Fruit fly (Drosophila melanogaster): ENCODE data around the gene PolZ2.

PolZ2 gene

DNA sequence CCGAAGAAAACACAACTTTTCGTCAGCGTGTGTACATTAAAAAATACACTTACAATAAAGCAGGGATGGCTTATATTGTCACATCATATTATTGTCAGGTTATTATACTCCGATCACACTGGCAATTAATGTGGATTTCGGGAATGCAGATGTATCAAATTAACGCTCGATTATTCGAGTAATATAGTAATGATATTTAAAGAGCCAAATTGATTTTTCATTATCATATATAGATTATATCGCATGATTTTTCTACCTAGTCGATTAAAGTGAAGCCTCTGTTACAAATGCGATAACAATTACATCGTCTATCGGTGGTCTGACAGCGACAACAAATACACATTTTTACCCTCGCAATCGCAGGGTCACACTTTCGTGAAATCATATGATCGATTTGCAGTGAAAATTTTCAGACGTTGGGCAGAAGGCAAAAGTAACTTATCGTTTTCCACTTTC lies 2.8 kb downstream of the PolZ2 start, which contains the start of the genes noi and Vha26 (continued):
- no peak for TF ChIP-seq CG13123 (GFP tag; optimal IDR thresholded peaks at IDR 0.05)
- no peak for TF ChIP-seq Ada2b (GFP tag; IDR thresholded peaks at IDR 0.05)
- no peak for TF ChIP-seq Optix (GFP tag; IDR thresholded peaks at IDR 0.05)
- TF ChIP-seq Fer3 (tag; optimal IDR thresholded peaks at IDR 0.05), result peak; percentile 19
- no peak for TF ChIP-seq cas (GFP tag; IDR thresholded peaks at IDR 0.05)
- 0 out of 3 replicates have a peak, but pooled peaks have one; percentile 35 for TF ChIP-seq dysf (GFP tag; IDR thresholded peaks at IDR 0.05)
- no peak for TF ChIP-seq CG4404 (GFP tag; IDR thresholded peaks at IDR 0.05)
- no peak for TF ChIP-seq D19B (GFP tag; optimal IDR thresholded peaks at IDR 0.05)
- TF ChIP-seq CG7928 (GFP tag; optimal IDR thresholded peaks at IDR 0.05), result peak; percentile 96
- peak; percentile 31 for TF ChIP-seq caup (GFP tag; optimal IDR thresholded peaks at IDR 0.05; ENCODE audit: severe bottlenecking)
- no peak for TF ChIP-seq ttk (GFP tag; IDR thresholded peaks at IDR 0.05)
- no peak for TF ChIP-seq Dek (tag; optimal IDR thresholded peaks at IDR 0.05)
- TF ChIP-seq CG8089 (GFP tag; optimal IDR thresholded peaks at IDR 0.05), result no peak
- TF ChIP-seq schlank (tag; optimal IDR thresholded peaks at IDR 0.05), result no peak
- TF ChIP-seq Adf1 (GFP tag; IDR thresholded peaks at IDR 0.05), result 0 out of 2 replicates have a peak, but pooled peaks have one; percentile 24
- TF ChIP-seq Hr51 (GFP tag; optimal IDR thresholded peaks at IDR 0.05), result peak in 1 of 2 experiments; percentile 48
- peak; percentile 10; the same call in 1 of the 2 replicates for TF ChIP-seq Xrp1 (GFP tag; IDR thresholded peaks at IDR 0.05)
- TF ChIP-seq fd3F (GFP tag; optimal IDR thresholded peaks at IDR 0.05), result peak; percentile 20
- TF ChIP-seq chn (GFP tag; optimal IDR thresholded peaks at IDR 0.05), result no peak
- no peak for TF ChIP-seq seq (GFP tag; IDR thresholded peaks at IDR 0.05)
- no peak for TF ChIP-seq CG43689 (GFP tag; IDR thresholded peaks at IDR 0.05)
- TF ChIP-seq sug (tag; optimal IDR thresholded peaks at IDR 0.05), result peak; percentile 63
- TF ChIP-seq ci (GFP tag; IDR thresholded peaks at IDR 0.05), result peak; percentile 23; the same call in 1 of the 3 replicates
- no peak for TF ChIP-seq Ssrp (tag; optimal IDR thresholded peaks at IDR 0.05)
- no peak for TF ChIP-seq unpg (GFP tag; optimal IDR thresholded peaks at IDR 0.05)
- TF ChIP-seq fu2 (GFP tag; optimal IDR thresholded peaks at IDR 0.05), result no peak
- no peak for TF ChIP-seq CoRest (tag; optimal IDR thresholded peaks at IDR 0.05)
- no peak for TF ChIP-seq bowl (GFP tag; IDR thresholded peaks at IDR 0.05)
- TF ChIP-seq pita (GFP tag; optimal IDR thresholded peaks at IDR 0.05), result no peak
- TF ChIP-seq CG17612 (GFP tag; IDR thresholded peaks at IDR 0.05), result no peak
- peak; percentile 87 for TF ChIP-seq nmo (GFP tag; optimal IDR thresholded peaks at IDR 0.05)
- no peak for TF ChIP-seq CG11456 (GFP tag; IDR thresholded peaks at IDR 0.05)
- peak; percentile 47; the same call in 2 of the 3 replicates for TF ChIP-seq CG34224 (GFP tag; IDR thresholded peaks at IDR 0.05; ENCODE audit: partially characterized antibody)
- TF ChIP-seq cato (GFP tag; optimal IDR thresholded peaks at IDR 0.05; ENCODE audit: borderline replicate concordance), result no peak
- TF ChIP-seq B-H2 (GFP tag; optimal IDR thresholded peaks at IDR 0.05), result no peak
- no peak for TF ChIP-seq Poxn (GFP tag; IDR thresholded peaks at IDR 0.05)
- TF ChIP-seq CG14441 (GFP tag; IDR thresholded peaks at IDR 0.05), result no peak
- TF ChIP-seq gt (GFP tag; IDR thresholded peaks at IDR 0.05), result no peak
- TF ChIP-seq Aef1 (GFP tag; IDR thresholded peaks at IDR 0.05), result 0 out of 3 replicates have a peak, but pooled peaks have one; percentile 25
- TF ChIP-seq az2 (GFP tag; optimal IDR thresholded peaks at IDR 0.05), result peak; percentile 3
- TF ChIP-seq CG32532 (GFP tag; IDR thresholded peaks at IDR 0.05), result peak; percentile 64; the same call in 1 of the 2 replicates
- no peak for TF ChIP-seq Dip2 (GFP tag; IDR thresholded peaks at IDR 0.05)
- peak; percentile 31; the same call in 1 of the 2 replicates for TF ChIP-seq sisA (GFP tag; IDR thresholded peaks at IDR 0.05)
- TF ChIP-seq Xbp1 (GFP tag; optimal IDR thresholded peaks at IDR 0.05), result peak; percentile 38
- TF ChIP-seq Hmx (GFP tag; optimal IDR thresholded peaks at IDR 0.05), result no peak
- TF ChIP-seq CG5245 (GFP tag; optimal IDR thresholded peaks at IDR 0.05), result no peak
- TF ChIP-seq grn (GFP tag; optimal IDR thresholded peaks at IDR 0.05), result no peak
- TF ChIP-seq Med (GFP tag), result peak; percentile 91
- TF ChIP-seq CG4424 (GFP tag; optimal IDR thresholded peaks at IDR 0.05), result peak; percentile 3
- peak; percentile 34; the same call in 1 of the 2 replicates for TF ChIP-seq CG6689 (GFP tag; IDR thresholded peaks at IDR 0.05)
- TF ChIP-seq NK7.1 (GFP tag; optimal IDR thresholded peaks at IDR 0.05), result no peak

Measured in whole organism, embryonic.